Worm (Caenorhabditis elegans) whole organism, mixed stage, embryonic: Measurements from ENCODE around the gene Y32H12A.1.

Source experiments
- M03D4.4 ChIP-seq: sonication (generic microtip); optimal IDR thresholded peaks from 2 replicates; lab custom pipeline; 2017; ENCODE audit warnings: mild to moderate bottlenecking, missing genetic modification characterization, missing compliant biosample characterization
- bed-3 ChIP-seq: fragments of 200-800 bp; sonication (Bioruptor generic); optimal IDR thresholded peaks from 3 replicates; lab custom pipeline; 2018; ENCODE audit warnings: mild to moderate bottlenecking, missing genetic modification characterization, moderate library complexity, missing compliant biosample characterization
- blmp-1 ChIP-seq: fragments of 150-350 bp; optimal IDR thresholded peaks from 2 replicates; lab custom pipeline; 2014; ENCODE audit warnings: missing biosample characterization, missing genetic modification characterization
- ceh-39 ChIP-seq: fragments of 150-350 bp; optimal IDR thresholded peaks from 2 replicates; lab custom pipeline; 2014; ENCODE audit warnings: missing biosample characterization, missing genetic modification characterization
- ceh-43 ChIP-seq: fragments of 200-800 bp; sonication (Bioruptor generic); optimal IDR thresholded peaks from 2 replicates; lab custom pipeline; 2018; ENCODE audit warnings: mild to moderate bottlenecking, missing genetic modification characterization, moderate library complexity, missing compliant biosample characterization
- ceh-83 ChIP-seq: fragments of 200-800 bp; sonication (Bioruptor generic); optimal IDR thresholded peaks from 2 replicates; lab custom pipeline; 2018; ENCODE audit warnings: mild to moderate bottlenecking, missing genetic modification characterization, missing compliant biosample characterization
- ces-1 ChIP-seq: fragments of 150-350 bp; optimal IDR thresholded peaks from 2 replicates; lab custom pipeline; 2014; ENCODE audit warnings: missing biosample characterization, missing genetic modification reagents, missing genetic modification characterization
- drap-1 ChIP-seq: fragments of 200-800 bp; sonication (Bioruptor generic); optimal IDR thresholded peaks from 3 replicates; lab custom pipeline; 2018; ENCODE audit warnings: mild to moderate bottlenecking, missing genetic modification characterization, missing compliant biosample characterization
- elt-1 ChIP-seq: sonication (generic microtip); optimal IDR thresholded peaks from 2 replicates; lab custom pipeline; 2017; ENCODE audit warnings: missing genetic modification characterization, mild to moderate bottlenecking, missing compliant biosample characterization, antibody characterized with exemption, moderate library complexity, borderline replicate concordance; ENCODE audit not compliant: insufficient read depth
- elt-3 ChIP-seq: fragments of 150-350 bp; optimal IDR thresholded peaks from 2 replicates; lab custom pipeline; 2014; ENCODE audit warnings: missing biosample characterization, missing genetic modification characterization
- flh-1 ChIP-seq: fragments of 200-800 bp; sonication (Bioruptor generic); optimal IDR thresholded peaks from 2 replicates; lab custom pipeline; 2018; ENCODE audit warnings: mild to moderate bottlenecking, missing genetic modification characterization, moderate library complexity, missing compliant biosample characterization
- ham-2 ChIP-seq: fragments of 200-800 bp; sonication (Bioruptor generic); optimal IDR thresholded peaks from 2 replicates; lab custom pipeline; 2018; ENCODE audit warnings: mild to moderate bottlenecking, missing genetic modification characterization, missing compliant biosample characterization
- hlh-1 ChIP-seq: fragments of 150-350 bp; optimal IDR thresholded peaks from 2 replicates; lab custom pipeline; 2014; ENCODE audit warnings: missing biosample characterization, missing genetic modification reagents, missing genetic modification characterization
- lin-13 ChIP-seq: fragments of 150-350 bp; optimal IDR thresholded peaks from 2 replicates; lab custom pipeline; 2014; ENCODE audit warnings: missing biosample characterization, missing genetic modification characterization
- lin-32 ChIP-seq: fragments of 200-800 bp; sonication (Bioruptor generic); optimal IDR thresholded peaks from 2 replicates; lab custom pipeline; 2018; ENCODE audit warnings: mild to moderate bottlenecking, missing genetic modification characterization, missing compliant biosample characterization
- lsy-2 ChIP-seq: fragments of 150-350 bp; optimal IDR thresholded peaks from 2 replicates; lab custom pipeline; 2014; ENCODE audit warnings: missing biosample characterization, missing genetic modification characterization
- mab-5 ChIP-seq: fragments of 150-350 bp; optimal IDR thresholded peaks from 2 replicates; lab custom pipeline; 2014; ENCODE audit warnings: missing biosample characterization, missing genetic modification characterization
- mep-1 ChIP-seq: fragments of 150-350 bp; optimal IDR thresholded peaks from 2 replicates; lab custom pipeline; 2017; ENCODE audit warnings: missing biosample characterization, missing genetic modification reagents, missing genetic modification characterization, inconsistent platforms
- mls-2 ChIP-seq: sonication (generic microtip); optimal IDR thresholded peaks from 2 replicates; lab custom pipeline; 2016; ENCODE audit warnings: mild to moderate bottlenecking, missing genetic modification characterization, moderate library complexity, missing compliant biosample characterization
- nhr-2 ChIP-seq: fragments of 150-350 bp; optimal IDR thresholded peaks from 2 replicates; lab custom pipeline; 2014; ENCODE audit warnings: missing biosample characterization, missing genetic modification characterization
- nhr-237 ChIP-seq: fragments of 150-350 bp; optimal IDR thresholded peaks from 2 replicates; lab custom pipeline; 2014; ENCODE audit warnings: missing biosample characterization, missing genetic modification characterization
- nhr-28 ChIP-seq: fragments of 150-350 bp; optimal IDR thresholded peaks from 2 replicates; lab custom pipeline; 2014; ENCODE audit warnings: missing biosample characterization, missing genetic modification characterization
- nhr-76 ChIP-seq: sonication (generic microtip); optimal IDR thresholded peaks from 2 replicates; lab custom pipeline; 2017; ENCODE audit warnings: missing biosample characterization, missing genetic modification characterization
- pha-4 ChIP-seq: fragments of 150-350 bp; optimal IDR thresholded peaks from 2 replicates; lab custom pipeline; 2018; ENCODE audit warnings: missing biosample characterization, missing genetic modification reagents, missing genetic modification characterization
- sem-2 ChIP-seq: fragments of 200-800 bp; sonication (Bioruptor generic); optimal IDR thresholded peaks from 2 replicates; lab custom pipeline; 2018; ENCODE audit warnings: mild to moderate bottlenecking, missing genetic modification characterization, missing compliant biosample characterization
- snpc-4 ChIP-seq: fragments of 150-350 bp; optimal IDR thresholded peaks from 2 replicates; lab custom pipeline; 2014; ENCODE audit warnings: missing biosample characterization, missing genetic modification characterization
- sptf-1 ChIP-seq: sonication (generic microtip); optimal IDR thresholded peaks from 2 replicates; lab custom pipeline; 2017; ENCODE audit warnings: mild to moderate bottlenecking, missing genetic modification characterization, moderate library complexity, missing compliant biosample characterization
- tbx-8 ChIP-seq: fragments of 200-800 bp; sonication (Bioruptor generic); optimal IDR thresholded peaks from 2 replicates; lab custom pipeline; 2018; ENCODE audit warnings: mild to moderate bottlenecking, missing genetic modification characterization, moderate library complexity, missing compliant biosample characterization
- unc-120 ChIP-seq: sonication (generic microtip); optimal IDR thresholded peaks from 2 replicates; lab custom pipeline; 2017; ENCODE audit warnings: missing genetic modification characterization, missing compliant biosample characterization; ENCODE audit not compliant: poor library complexity, severe bottlenecking
- unc-39 ChIP-seq: fragments of 150-350 bp; optimal IDR thresholded peaks from 2 replicates; lab custom pipeline; 2014; ENCODE audit warnings: missing biosample characterization, missing genetic modification characterization
- unc-62 ChIP-seq: fragments of 150-350 bp; optimal IDR thresholded peaks from 2 replicates; lab custom pipeline; 2014; ENCODE audit warnings: missing biosample characterization, missing genetic modification reagents, missing genetic modification characterization
- zip-8 ChIP-seq: fragments of 150-350 bp; optimal IDR thresholded peaks from 2 replicates; lab custom pipeline; 2014; ENCODE audit warnings: missing biosample characterization, missing genetic modification characterization
- ztf-11 ChIP-seq: fragments of 150-350 bp; optimal IDR thresholded peaks from 2 replicates; lab custom pipeline; 2014; ENCODE audit warnings: missing biosample characterization, missing genetic modification characterization

The Y32H12A.1 gene

ce11 chrIII:5373715-5374114, 11.7 kb downstream of the Y32H12A.1 start:
- no peak for TF ChIP-seq flh-1
- TF ChIP-seq ces-1, result peak; percentile 6

ce11 chrIII:5375001-5375532, 13.1 kb downstream of the Y32H12A.1 start:
- TF ChIP-seq nhr-76 (tag; lab: Kevin White, UChicago), result no peak
- TF ChIP-seq ceh-39 (tag; lab: Kevin White, UChicago), result no peak
- TF ChIP-seq flh-1, result no peak
- TF ChIP-seq ztf-11 (tag; lab: Kevin White, UChicago), result no peak
- no peak for TF ChIP-seq mls-2
- no peak for TF ChIP-seq unc-120 (tag; lab: Kevin White, UChicago)
- no peak for TF ChIP-seq ceh-43
- no peak for TF ChIP-seq blmp-1 (tag; lab: Kevin White, UChicago)
- TF ChIP-seq, all 35 proteins: peak for 0

- TF ChIP-seq ceh-39 (tag; lab: Kevin White, UChicago), result no peak
- peak; percentile 31 for TF ChIP-seq lsy-2 (tag; lab: Kevin White, UChicago)
These were observed 17.9 kb downstream of the Y32H12A.1 start, which contains the start of gene paqr-2 for ce11 chrIII:5379879-5380331. paqr-2 (minus strand) TSS chrIII:5379929.

ce11 chrIII:5380554-5380953, 18.5 kb downstream of the Y32H12A.1 start:
- TF ChIP-seq zip-8, result no peak
- no peak for TF ChIP-seq bed-3 (GFP tag; lab: Kevin White, UChicago)
- no peak for TF ChIP-seq elt-3 (tag; lab: Kevin White, UChicago)
- no peak for TF ChIP-seq ztf-11 (tag; lab: Kevin White, UChicago)
- no peak for TF ChIP-seq hlh-1 (tag; lab: Kevin White, UChicago)
- TF ChIP-seq ceh-83 (GFP tag; lab: Kevin White, UChicago), result no peak
- no peak for TF ChIP-seq unc-62 (GFP tag; lab: Kevin White, UChicago)
- no peak for TF ChIP-seq mab-5 (tag; lab: Kevin White, UChicago)
- TF ChIP-seq nhr-28, result no peak
- TF ChIP-seq pha-4 (tag; lab: Kevin White, UChicago), result no peak
- no peak for TF ChIP-seq flh-1
- no peak for TF ChIP-seq snpc-4 (tag; lab: Kevin White, UChicago)
- no peak for TF ChIP-seq drap-1 (GFP tag; lab: Kevin White, UChicago)
- no peak for TF ChIP-seq mep-1
- TF ChIP-seq elt-1, result no peak
- TF ChIP-seq nhr-2, result no peak
- TF ChIP-seq M03D4.4 (tag; lab: Kevin White, UChicago), result no peak
- TF ChIP-seq tbx-8 (GFP tag; lab: Kevin White, UChicago), result no peak
- TF ChIP-seq ham-2 (GFP tag; lab: Kevin White, UChicago), result no peak
- no peak for TF ChIP-seq lin-13

ce11 chrIII:5382073-5382472, 20.1 kb downstream of the Y32H12A.1 start, which contains the start of gene Y32H12A.6:
Y32H12A.6 (minus strand) TSS chrIII:5382173.
- TF ChIP-seq sptf-1 (tag; lab: Kevin White, UChicago), result no peak

ce11 chrIII:5385315-5385714, 23.3 kb downstream of the Y32H12A.1 start, which contains the start of gene Y32H12A.7:
Y32H12A.7 (minus strand) TSS chrIII:5385415.
- TF ChIP-seq drap-1 (GFP tag; lab: Kevin White, UChicago) (no peak), unc-39 (no peak), sem-2 (GFP tag; lab: Kevin White, UChicago) (no peak), nhr-76 (tag; lab: Kevin White, UChicago) (no peak), ham-2 (GFP tag; lab: Kevin White, UChicago) (no peak), elt-3 (tag; lab: Kevin White, UChicago) (no peak), mep-1 (no peak), zip-8 (no peak), unc-62 (GFP tag; lab: Kevin White, UChicago) (no peak), lin-32 (GFP tag; lab: Kevin White, UChicago) (no peak), flh-1 (no peak), nhr-237 (no peak), snpc-4 (tag; lab: Kevin White, UChicago) (no peak), ces-1 (no peak), M03D4.4 (tag; lab: Kevin White, UChicago) (no peak), ceh-83 (GFP tag; lab: Kevin White, UChicago) (no peak), pha-4 (tag; lab: Kevin White, UChicago) (no peak)
